Worm (Caenorhabditis elegans) whole organism, L2 larva: ENCODE results near the gene C16E9.1.

Experiments
- C34F6.9 ChIP-seq: fragments of 150-350 bp; optimal IDR thresholded peaks from 2 replicates; lab custom pipeline; 2014; ENCODE audit warnings: missing biosample characterization, missing genetic modification characterization
- F13H6.1 ChIP-seq: sonication (generic microtip); optimal IDR thresholded peaks from 2 replicates; lab custom pipeline; 2016; ENCODE audit warnings: missing genetic modification characterization, missing compliant biosample characterization
- Y55F3AM.14 ChIP-seq: fragments of 200-800 bp; sonication (Bioruptor generic); optimal IDR thresholded peaks from 2 replicates; lab custom pipeline; 2018; ENCODE audit warnings: mild to moderate bottlenecking, missing genetic modification characterization, missing compliant biosample characterization
- alr-1 ChIP-seq: fragments of 150-350 bp; optimal IDR thresholded peaks from 2 replicates; lab custom pipeline; 2014; ENCODE audit warnings: missing biosample characterization, missing genetic modification characterization
- aly-2 ChIP-seq: fragments of 150-350 bp; optimal IDR thresholded peaks from 2 replicates; lab custom pipeline; 2014; ENCODE audit warnings: missing biosample characterization, missing genetic modification characterization
- ama-1 ChIP-seq: fragments of 150-350 bp; optimal IDR thresholded peaks from 2 replicates; lab custom pipeline; 2018; ENCODE audit warnings: inconsistent platforms
- blmp-1 ChIP-seq: sonication (generic microtip); optimal IDR thresholded peaks from 2 replicates; lab custom pipeline; 2017; ENCODE audit warnings: missing genetic modification characterization, mild to moderate bottlenecking, missing compliant biosample characterization, antibody characterized with exemption, moderate library complexity; ENCODE audit not compliant: insufficient read depth
- crh-2 ChIP-seq: sonication (generic microtip); optimal IDR thresholded peaks from 2 replicates; lab custom pipeline; 2017; ENCODE audit warnings: missing biosample characterization, missing genetic modification characterization
- dmd-4 ChIP-seq: sonication (generic microtip); optimal IDR thresholded peaks from 2 replicates; lab custom pipeline; 2017; ENCODE audit warnings: missing biosample characterization, missing genetic modification characterization
- egl-27 ChIP-seq: sonication (generic microtip); optimal IDR thresholded peaks from 3 replicates; lab custom pipeline; 2017; ENCODE audit warnings: missing biosample characterization, missing genetic modification reagents, missing genetic modification characterization
- elt-1 ChIP-seq: fragments of 150-350 bp; optimal IDR thresholded peaks from 2 replicates; lab custom pipeline; 2014; ENCODE audit warnings: missing biosample characterization, missing genetic modification characterization
- elt-3 ChIP-seq: sonication (generic microtip); optimal IDR thresholded peaks from 2 replicates; lab custom pipeline; 2017; ENCODE audit warnings: missing biosample characterization, missing genetic modification characterization
- gmeb-1 ChIP-seq: fragments of 150-350 bp; optimal IDR thresholded peaks from 2 replicates; lab custom pipeline; 2014; ENCODE audit warnings: missing biosample characterization, missing genetic modification characterization
- lin-11 ChIP-seq: fragments of 150-350 bp; sonication (generic microtip); optimal IDR thresholded peaks from 2 replicates; lab custom pipeline; 2014; ENCODE audit warnings: missing biosample characterization, missing genetic modification characterization, inconsistent platforms, mixed read lengths
- lin-39 ChIP-seq: fragments of 150-350 bp; optimal IDR thresholded peaks from 2 replicates; lab custom pipeline; 2014; ENCODE audit warnings: missing biosample characterization, missing genetic modification reagents, missing genetic modification characterization
- lsy-2 ChIP-seq, 2 experiments: fragments of 150-350 bp in 1 of 2; sonication (generic microtip) in 1 of 2; optimal IDR thresholded peaks; 2 replicates each; lab custom pipeline; 2014 to 2017; ENCODE audit warnings: missing biosample characterization in 2 of 2, missing genetic modification characterization in 2 of 2
- mab-5 ChIP-seq: fragments of 150-350 bp; optimal IDR thresholded peaks from 2 replicates; lab custom pipeline; 2014; ENCODE audit warnings: missing biosample characterization, missing genetic modification characterization
- mbf-1 ChIP-seq: sonication (generic microtip); optimal IDR thresholded peaks from 2 replicates; lab custom pipeline; 2017; ENCODE audit warnings: missing biosample characterization, missing genetic modification characterization
- mdl-1 ChIP-seq, 2 experiments: fragments of 150-350 bp in 1 of 2; sonication (generic microtip) in 1 of 2; optimal IDR thresholded peaks; 2 replicates each; lab custom pipeline; 2017; ENCODE audit warnings: missing biosample characterization in 2 of 2, missing genetic modification characterization in 2 of 2
- nhr-10 ChIP-seq: sonication (generic microtip); optimal IDR thresholded peaks from 2 replicates; lab custom pipeline; 2017; ENCODE audit warnings: missing biosample characterization, missing genetic modification characterization
- nhr-12 ChIP-seq: fragments of 150-350 bp; optimal IDR thresholded peaks from 2 replicates; lab custom pipeline; 2014; ENCODE audit warnings: missing biosample characterization, missing genetic modification characterization
- nhr-129 ChIP-seq: fragments of 150-350 bp; optimal IDR thresholded peaks from 2 replicates; lab custom pipeline; 2014; ENCODE audit warnings: missing biosample characterization, missing genetic modification characterization
- nhr-21 ChIP-seq: fragments of 150-350 bp; optimal IDR thresholded peaks from 2 replicates; lab custom pipeline; 2014; ENCODE audit warnings: missing biosample characterization, missing genetic modification characterization
- nhr-237 ChIP-seq: fragments of 150-350 bp; optimal IDR thresholded peaks from 2 replicates; lab custom pipeline; 2014; ENCODE audit warnings: missing biosample characterization, missing genetic modification characterization
- nhr-25 ChIP-seq: fragments of 150-350 bp; sonication (generic microtip); optimal IDR thresholded peaks from 3 replicates; lab custom pipeline; 2014; ENCODE audit warnings: missing biosample characterization, missing genetic modification characterization
- nhr-6 ChIP-seq: fragments of 150-350 bp; optimal IDR thresholded peaks from 2 replicates; lab custom pipeline; 2014; ENCODE audit warnings: missing biosample characterization, missing genetic modification characterization
- nhr-77 ChIP-seq: fragments of 150-350 bp; optimal IDR thresholded peaks from 2 replicates; lab custom pipeline; 2014; ENCODE audit warnings: missing biosample characterization, missing genetic modification characterization
- sem-4 ChIP-seq: fragments of 150-350 bp; optimal IDR thresholded peaks from 2 replicates; lab custom pipeline; 2014; ENCODE audit warnings: missing biosample characterization, missing genetic modification reagents, missing genetic modification characterization
- skn-1 ChIP-seq: sonication (generic microtip); optimal IDR thresholded peaks from 2 replicates; lab custom pipeline; 2017; ENCODE audit warnings: missing biosample characterization, missing genetic modification characterization
- sma-3 ChIP-seq: sonication (generic microtip); optimal IDR thresholded peaks from 2 replicates; lab custom pipeline; 2016; ENCODE audit warnings: missing genetic modification reagents, missing genetic modification characterization, missing compliant biosample characterization
- sma-9 ChIP-seq, 2 experiments: fragments of 150-350 bp in 1 of 2; sonication (generic microtip) in 1 of 2; optimal IDR thresholded peaks; 2 replicates each; lab custom pipeline; 2014 to 2016; ENCODE audit warnings: missing genetic modification characterization in 2 of 2, mild to moderate bottlenecking in 1 of 2, missing biosample characterization in 1 of 2, missing compliant biosample characterization in 1 of 2, missing genetic modification reagents in 1 of 2, moderate library complexity in 1 of 2
- snpc-4 ChIP-seq: fragments of 150-350 bp; optimal IDR thresholded peaks from 2 replicates; lab custom pipeline; 2014; ENCODE audit warnings: missing biosample characterization, missing genetic modification characterization
- unc-39 ChIP-seq: fragments of 150-350 bp; optimal IDR thresholded peaks from 2 replicates; lab custom pipeline; 2014; ENCODE audit warnings: missing biosample characterization, missing genetic modification characterization
- unc-55 ChIP-seq: fragments of 150-350 bp; sonication (generic microtip); optimal IDR thresholded peaks from 3 replicates; lab custom pipeline; 2014; ENCODE audit warnings: missing biosample characterization, missing genetic modification reagents, missing genetic modification characterization
- ztf-1 ChIP-seq: fragments of 200-800 bp; sonication (Bioruptor generic); conservative IDR thresholded peaks from 2 replicates; pipeline ENCODE4 v1.3.6; 2022; ENCODE audit warnings: missing genetic modification characterization, missing compliant biosample characterization
- ztf-11 ChIP-seq: sonication (generic microtip); optimal IDR thresholded peaks from 2 replicates; lab custom pipeline; 2017; ENCODE audit warnings: missing biosample characterization, missing genetic modification characterization
- ztf-4 ChIP-seq: fragments of 150-350 bp; optimal IDR thresholded peaks from 2 replicates; lab custom pipeline; 2014; ENCODE audit warnings: missing biosample characterization, missing genetic modification characterization

The C16E9.1 gene

ce11 chrX:6939917-6940316, at the start of gene C16E9.1:
Gene C16E9.1, plus strand, starts transcription at chrX:6940217.
- TF ChIP-seq ztf-4 (tag; lab: Kevin White, UChicago) (no peak), unc-55 (GFP tag; lab: Kevin White, UChicago) (no peak), F13H6.1 (tag; lab: Kevin White, UChicago) (no peak), skn-1 (tag; lab: Kevin White, UChicago) (no peak), crh-2 (tag; lab: Kevin White, UChicago) (no peak), aly-2 (tag; lab: Kevin White, UChicago) (no peak), ztf-1 (GFP tag; lab: Robert Waterston, UW) (no peak), nhr-77 (tag; lab: Kevin White, UChicago) (no peak), nhr-25 (tag; lab: Kevin White, UChicago) (no peak), nhr-12 (tag; lab: Kevin White, UChicago) (no peak), nhr-10 (no peak), sma-3 (GFP tag; lab: Kevin White, UChicago) (no peak), nhr-6 (tag; lab: Kevin White, UChicago) (no peak), mbf-1 (tag; lab: Kevin White, UChicago) (no peak), Y55F3AM.14 (GFP tag; lab: Kevin White, UChicago) (no peak), sma-9 (GFP tag; optimal IDR thresholded peaks at IDR 0.05; lab: Kevin White, UChicago) (no peak), sma-9 (tag; optimal IDR thresholded peaks at IDR 0.05; lab: Kevin White, UChicago) (no peak), nhr-129 (tag; lab: Kevin White, UChicago) (no peak), elt-1 (no peak), mdl-1 (tag; optimal IDR thresholded peaks at IDR 0.05; lab: Kevin White, UChicago) (no peak)

- TF ChIP-seq F13H6.1 (tag; lab: Kevin White, UChicago) = peak; percentile 14
- TF ChIP-seq nhr-6 (tag; lab: Kevin White, UChicago) = no peak
- no peak for TF ChIP-seq crh-2 (tag; lab: Kevin White, UChicago)
Measured at ce11 chrX:6893074-6893473, 46.9 kb upstream of the C16E9.1 start.

- TF ChIP-seq mdl-1 (tag; optimal IDR thresholded peaks at IDR 0.05; lab: Kevin White, UChicago) = no peak
- TF ChIP-seq ama-1 = no peak
- TF ChIP-seq sem-4 (tag; lab: Kevin White, UChicago) = peak; percentile 36
- TF ChIP-seq nhr-21 (tag; lab: Kevin White, UChicago) = no peak
- no peak for TF ChIP-seq lin-11 (tag; lab: Kevin White, UChicago)
- peak in 1 of 2 experiments; percentile 68 for TF ChIP-seq lsy-2 (tag; optimal IDR thresholded peaks at IDR 0.05; lab: Kevin White, UChicago)
- TF ChIP-seq nhr-129 (tag; lab: Kevin White, UChicago) = peak; percentile 17
- TF ChIP-seq skn-1 (tag; lab: Kevin White, UChicago) = no peak
- peak; percentile 39 for TF ChIP-seq F13H6.1 (tag; lab: Kevin White, UChicago)
- peak; percentile 6 for TF ChIP-seq lin-39 (tag; lab: Kevin White, UChicago)
- no peak for TF ChIP-seq C34F6.9 (tag; lab: Kevin White, UChicago)
- TF ChIP-seq elt-3 (tag; lab: Kevin White, UChicago) = no peak
- no peak for TF ChIP-seq snpc-4
- peak; percentile 55 for TF ChIP-seq mab-5 (tag; lab: Kevin White, UChicago)
- TF ChIP-seq egl-27 (tag; lab: Kevin White, UChicago) = no peak
- no peak for TF ChIP-seq ztf-11 (tag; lab: Kevin White, UChicago)
- TF ChIP-seq, all 48 proteins: peak for 6
Measured at ce11 chrX:6894104-6894503, 45.9 kb upstream of the C16E9.1 start.

ce11 chrX:6899848-6900247, 40.2 kb upstream of the C16E9.1 start, which contains the start of gene F14B8.4:
Gene F14B8.4, minus strand, starts transcription at chrX:6899948.
- TF ChIP-seq skn-1 (tag; lab: Kevin White, UChicago) (no peak), blmp-1 (tag; lab: Kevin White, UChicago) (no peak), nhr-6 (tag; lab: Kevin White, UChicago) (no peak), aly-2 (tag; lab: Kevin White, UChicago) (no peak), mbf-1 (tag; lab: Kevin White, UChicago) (no peak), nhr-77 (tag; lab: Kevin White, UChicago) (no peak), nhr-237 (tag; lab: Kevin White, UChicago) (no peak), nhr-12 (tag; lab: Kevin White, UChicago) (no peak), dmd-4 (tag; lab: Kevin White, UChicago) (no peak), mab-5 (tag; lab: Kevin White, UChicago) (no peak), sma-9 (GFP tag; optimal IDR thresholded peaks at IDR 0.05; lab: Kevin White, UChicago) (no peak), sma-9 (tag; optimal IDR thresholded peaks at IDR 0.05; lab: Kevin White, UChicago) (no peak), gmeb-1 (no peak), crh-2 (tag; lab: Kevin White, UChicago) (no peak), Y55F3AM.14 (GFP tag; lab: Kevin White, UChicago) (no peak), unc-39 (no peak), nhr-25 (tag; lab: Kevin White, UChicago) (no peak), sma-3 (GFP tag; lab: Kevin White, UChicago) (no peak), alr-1 (tag; lab: Kevin White, UChicago) (no peak), snpc-4 (no peak), elt-3 (tag; lab: Kevin White, UChicago) (no peak)
